Worm (Caenorhabditis elegans) whole organism, midembryonic: Measurements from ENCODE around the gene cyp-25A4.
"Not testable (repeated sequence)": the region's sequence is repeated elsewhere in the genome, so short reads cannot be mapped to it uniquely, and the experiment has no call there.

ENCODE experiments used
- T22C8.4 ChIP-seq: fragments of 200-800 bp; sonication (Bioruptor generic); IDR thresholded peaks from 2 replicates; pipeline ENCODE4 v1.3.6; 2022; ENCODE audit warnings: missing genetic modification characterization, missing compliant biosample characterization
- flt-1 ChIP-seq: fragments of 200-800 bp; sonication (Bioruptor generic); IDR thresholded peaks from 2 replicates; pipeline ENCODE4 v1.3.6; 2022; ENCODE audit warnings: missing genetic modification characterization, missing compliant biosample characterization
- med-1 ChIP-seq: sonication (generic microtip); optimal IDR thresholded peaks from 2 replicates; lab custom pipeline; 2017; ENCODE audit warnings: missing genetic modification characterization, mild to moderate bottlenecking, missing compliant biosample characterization, antibody characterized with exemption, missing genetic modification reagents; ENCODE audit not compliant: insufficient read depth
- ref-1 ChIP-seq: fragments of 200-800 bp; sonication (Bioruptor generic); conservative IDR thresholded peaks from 2 replicates; pipeline ENCODE4 v1.3.6; 2022; ENCODE audit warnings: missing genetic modification reagents, missing genetic modification characterization, missing compliant biosample characterization
- tab-1 ChIP-seq: fragments of 200-800 bp; sonication (Bioruptor generic); IDR thresholded peaks from 2 replicates; pipeline ENCODE4 v1.3.6; 2022; ENCODE audit warnings: missing genetic modification characterization, missing compliant biosample characterization
- ztf-29 ChIP-seq: fragments of 200-800 bp; sonication (Bioruptor generic); IDR thresholded peaks from 2 replicates; pipeline ENCODE4 v1.3.6; 2022; ENCODE audit warnings: missing genetic modification reagents, missing genetic modification characterization, missing compliant biosample characterization

- not testable (repeated sequence) for TF ChIP-seq ztf-29 (GFP tag; lab: Robert Waterston, UW); med-1 (GFP tag; lab: Kevin White, UChicago); flt-1; ref-1 (GFP tag; lab: Robert Waterston, UW); T22C8.4 (GFP tag; lab: Robert Waterston, UW); tab-1
Measured at ce11 chrIII:3840279-3840678, 11.6 kb downstream of the cyp-25A4 start, which contains the start of gene C36A4.11.
